Fruit fly (Drosophila melanogaster) whole organism, embryonic: ENCODE measurements around the gene p38b.
A peak's percentile ranks its signal among the peaks of the same experiment; 100 is the strongest.

Experiments
- Antp ChIP-seq: fragments of 200-800 bp; sonication (Bioruptor generic); optimal IDR thresholded peaks from 3 replicates; lab custom pipeline; 2016; ENCODE audit warnings: missing biosample characterization, missing genetic modification characterization
- Atf-2 ChIP-seq: fragments of 200-800 bp; sonication (Bioruptor generic); optimal IDR thresholded peaks from 2 replicates; lab custom pipeline; 2016; ENCODE audit warnings: missing biosample characterization, missing genetic modification characterization
- B-H2 ChIP-seq: fragments of 200-800 bp; sonication (Bioruptor generic); optimal IDR thresholded peaks from 2 replicates; lab custom pipeline; 2018; ENCODE audit warnings: missing biosample characterization, mild to moderate bottlenecking, missing genetic modification characterization
- BEAF-32 ChIP-seq: fragments of 200-800 bp; sonication (Bioruptor generic); optimal IDR thresholded peaks from 3 replicates; lab custom pipeline; 2017; ENCODE audit warnings: missing biosample characterization, missing genetic modification characterization, mild to moderate bottlenecking, moderate library complexity, missing genetic modification reagents
- CG10267 ChIP-seq: fragments of 200-800 bp; sonication (Bioruptor generic); optimal IDR thresholded peaks from 2 replicates; lab custom pipeline; 2018; ENCODE audit warnings: missing biosample characterization, mild to moderate bottlenecking, missing genetic modification characterization, moderate library complexity
- CG10979 ChIP-seq: fragments of 200-800 bp; sonication (Bioruptor generic); optimal IDR thresholded peaks from 2 replicates; lab custom pipeline; 2018; ENCODE audit warnings: missing biosample characterization, mild to moderate bottlenecking, missing genetic modification characterization, moderate library complexity
- CG12236 ChIP-seq: fragments of 200-800 bp; sonication (Bioruptor generic); optimal IDR thresholded peaks from 2 replicates; lab custom pipeline; 2016; ENCODE audit warnings: missing biosample characterization, missing genetic modification characterization
- CG12391 ChIP-seq: fragments of 200-800 bp; sonication (Bioruptor generic); optimal IDR thresholded peaks from 3 replicates; lab custom pipeline; 2018; ENCODE audit warnings: missing biosample characterization, mild to moderate bottlenecking, missing genetic modification characterization, moderate library complexity
- CG12769 ChIP-seq: fragments of 200-800 bp; sonication (Bioruptor generic); optimal IDR thresholded peaks from 2 replicates; lab custom pipeline; 2019; ENCODE audit warnings: missing biosample characterization, mild to moderate bottlenecking, missing genetic modification characterization, moderate library complexity
- CG13287 ChIP-seq: fragments of 200-800 bp; sonication (Bioruptor generic); IDR thresholded peaks from 2 replicates; pipeline ENCODE4 v1.3.6; 2022; ENCODE audit warnings: missing biosample characterization, missing genetic modification characterization; ENCODE audit not compliant: partially characterized antibody
- CG13424 ChIP-seq: fragments of 200-800 bp; sonication (Bioruptor generic); optimal IDR thresholded peaks from 2 replicates; lab custom pipeline; 2019; ENCODE audit warnings: missing biosample characterization, mild to moderate bottlenecking, missing genetic modification characterization, moderate library complexity
- CG15514 ChIP-seq: fragments of 200-800 bp; sonication (Bioruptor generic); optimal IDR thresholded peaks from 3 replicates; lab custom pipeline; 2017; ENCODE audit warnings: missing biosample characterization, missing genetic modification characterization, mild to moderate bottlenecking, moderate library complexity, missing genetic modification reagents
- CG15696 ChIP-seq: fragments of 200-800 bp; sonication (Bioruptor generic); optimal IDR thresholded peaks from 2 replicates; lab custom pipeline; 2019; ENCODE audit warnings: missing biosample characterization, mild to moderate bottlenecking, missing genetic modification characterization, moderate library complexity
- CG2116 ChIP-seq: fragments of 200-800 bp; sonication (Bioruptor generic); optimal IDR thresholded peaks from 3 replicates; lab custom pipeline; 2018; ENCODE audit warnings: missing biosample characterization, mild to moderate bottlenecking, missing genetic modification characterization
- CG3065 ChIP-seq: fragments of 200-800 bp; sonication (Bioruptor generic); optimal IDR thresholded peaks from 2 replicates; lab custom pipeline; 2016; ENCODE audit warnings: missing biosample characterization, missing genetic modification characterization
- CG33557 ChIP-seq: fragments of 200-800 bp; sonication (Bioruptor generic); optimal IDR thresholded peaks from 2 replicates; lab custom pipeline; 2019; ENCODE audit warnings: missing biosample characterization, mild to moderate bottlenecking, missing genetic modification characterization, moderate library complexity
- CG4820 ChIP-seq: fragments of 200-800 bp; sonication (Bioruptor generic); optimal IDR thresholded peaks from 3 replicates; lab custom pipeline; 2016; ENCODE audit warnings: missing biosample characterization, missing genetic modification characterization
- CG4854 ChIP-seq: fragments of 200-800 bp; sonication (Bioruptor generic); optimal IDR thresholded peaks from 2 replicates; lab custom pipeline; 2016; ENCODE audit warnings: missing biosample characterization, missing genetic modification characterization, inconsistent platforms
- CG6272 ChIP-seq: fragments of 200-800 bp; sonication (Bioruptor generic); IDR thresholded peaks from 2 replicates; pipeline ENCODE4 v1.3.6; 2022; ENCODE audit warnings: missing biosample characterization, missing genetic modification characterization
- Fer2 ChIP-seq: fragments of 200-800 bp; sonication (Bioruptor generic); optimal IDR thresholded peaks from 2 replicates; lab custom pipeline; 2018; ENCODE audit warnings: missing biosample characterization, mild to moderate bottlenecking, missing genetic modification characterization, moderate library complexity
- Hsf ChIP-seq: fragments of 200-800 bp; sonication (Bioruptor generic); optimal IDR thresholded peaks from 3 replicates; lab custom pipeline; 2016; ENCODE audit warnings: missing biosample characterization, missing genetic modification characterization
- Med ChIP-seq: fragments of 200-800 bp; sonication (Bioruptor generic); peaks from one replicate; lab custom pipeline; 2016; ENCODE audit warnings: missing biosample characterization, missing genetic modification characterization, mild to moderate bottlenecking, inconsistent platforms, moderate library complexity
- Side ChIP-seq: fragments of 200-800 bp; sonication (Bioruptor generic); optimal IDR thresholded peaks from 2 replicates; lab custom pipeline; 2016; ENCODE audit warnings: missing biosample characterization, missing genetic modification characterization
- Stat92E ChIP-seq, 3 experiments: fragments of >200 bp in 2 of 3; fragments of 200-800 bp in 1 of 3; sonication (Bioruptor generic) in 1 of 3; optimal IDR thresholded peaks; 2 replicates each; lab custom pipeline; 2017 to 2019; ENCODE audit warnings: missing biosample characterization in 3 of 3, missing genetic modification characterization in 3 of 3, mild to moderate bottlenecking in 1 of 3, moderate library complexity in 1 of 3
- TFAM ChIP-seq: fragments of 200-800 bp; sonication (Bioruptor generic); optimal IDR thresholded peaks from 2 replicates; lab custom pipeline; 2017; ENCODE audit warnings: missing biosample characterization, missing genetic modification characterization, inconsistent platforms
- Trl ChIP-seq, 3 experiments: fragments of >200 bp in 2 of 3; fragments of 200-800 bp in 1 of 3; sonication (Bioruptor generic) in 1 of 3; optimal IDR thresholded peaks; 2 replicates in 1 of 3; 3 replicates in 2 of 3; lab custom pipeline; 2016 to 2017; ENCODE audit warnings: missing biosample characterization in 1 of 3, missing genetic modification characterization in 1 of 3
- ara ChIP-seq: fragments of 200-800 bp; sonication (Bioruptor generic); IDR thresholded peaks from 2 replicates; pipeline ENCODE4 v1.3.6; 2022; ENCODE audit warnings: missing biosample characterization, missing genetic modification characterization
- ash1 ChIP-seq: fragments of 200-800 bp; sonication (Bioruptor generic); optimal IDR thresholded peaks from 2 replicates; lab custom pipeline; 2018; ENCODE audit warnings: missing biosample characterization, mild to moderate bottlenecking, missing genetic modification characterization
- bigmax ChIP-seq: fragments of 200-800 bp; sonication (Bioruptor generic); optimal IDR thresholded peaks from 2 replicates; lab custom pipeline; 2018; ENCODE audit warnings: missing biosample characterization, mild to moderate bottlenecking, missing genetic modification characterization
- caup ChIP-seq: fragments of 200-800 bp; sonication (Bioruptor generic); optimal IDR thresholded peaks from 3 replicates; lab custom pipeline; 2017; ENCODE audit warnings: missing biosample characterization, mild to moderate bottlenecking, missing genetic modification characterization, moderate library complexity; ENCODE audit not compliant: severe bottlenecking
- chinmo ChIP-seq: fragments of 200-800 bp; sonication (Bioruptor generic); IDR thresholded peaks from 4 replicates; pipeline ENCODE4 v1.3.6; 2022; ENCODE audit warnings: missing biosample characterization, missing genetic modification characterization; ENCODE audit not compliant: partially characterized antibody
- crol ChIP-seq: fragments of 200-800 bp; sonication (Bioruptor generic); IDR thresholded peaks from 2 replicates; pipeline ENCODE4 v1.3.6; 2022; ENCODE audit warnings: missing biosample characterization, missing genetic modification characterization
- cwo ChIP-seq: fragments of 200-800 bp; sonication (Bioruptor generic); optimal IDR thresholded peaks from 3 replicates; lab custom pipeline; 2017; ENCODE audit warnings: missing biosample characterization, missing genetic modification characterization, mild to moderate bottlenecking, moderate library complexity, missing genetic modification reagents
- dan ChIP-seq: fragments of 200-800 bp; sonication (Bioruptor generic); IDR thresholded peaks from 2 replicates; pipeline ENCODE4 v1.3.6; 2022; ENCODE audit warnings: missing biosample characterization, missing genetic modification characterization
- ftz-f1 ChIP-seq: fragments of 200-800 bp; sonication (Bioruptor generic); optimal IDR thresholded peaks from 2 replicates; lab custom pipeline; 2016; ENCODE audit warnings: missing biosample characterization, missing genetic modification characterization
- lab ChIP-seq: fragments of 200-800 bp; sonication (Bioruptor generic); optimal IDR thresholded peaks from 3 replicates; lab custom pipeline; 2017; ENCODE audit warnings: missing biosample characterization, missing genetic modification characterization, mild to moderate bottlenecking, moderate library complexity, missing genetic modification reagents
- lmd ChIP-seq: fragments of 200-800 bp; sonication (Bioruptor generic); IDR thresholded peaks from 2 replicates; pipeline ENCODE4 v1.3.6; 2022; ENCODE audit warnings: missing biosample characterization, missing genetic modification characterization
- mirr ChIP-seq: fragments of 200-800 bp; sonication (Bioruptor generic); optimal IDR thresholded peaks from 3 replicates; lab custom pipeline; 2018; ENCODE audit warnings: missing biosample characterization, mild to moderate bottlenecking, missing genetic modification characterization
- nmo ChIP-seq: fragments of 200-800 bp; sonication (Bioruptor generic); optimal IDR thresholded peaks from 2 replicates; lab custom pipeline; 2018; ENCODE audit warnings: missing biosample characterization, mild to moderate bottlenecking, missing genetic modification characterization, moderate library complexity
- oc ChIP-seq: fragments of 200-800 bp; sonication (Bioruptor generic); optimal IDR thresholded peaks from 2 replicates; lab custom pipeline; 2018; ENCODE audit warnings: missing biosample characterization, mild to moderate bottlenecking, missing genetic modification characterization, moderate library complexity
- peb ChIP-seq: fragments of 200-800 bp; sonication (Bioruptor generic); IDR thresholded peaks from 2 replicates; pipeline ENCODE4 v1.3.6; 2022; ENCODE audit warnings: missing biosample characterization, missing genetic modification characterization
- prd ChIP-seq, 3 experiments: fragments of >200 bp in 2 of 3; fragments of 200-800 bp in 1 of 3; sonication (Bioruptor generic) in 1 of 3; optimal IDR thresholded peaks in 2 of 3; IDR thresholded peaks in 1 of 3; 2 replicates in 2 of 3; 3 replicates in 1 of 3; pipeline versions ENCODE4 v1.3.6 to Lab custom; 2017 to 2022; ENCODE audit warnings: missing biosample characterization in 1 of 3, missing genetic modification characterization in 1 of 3
- sens ChIP-seq: fragments of 200-800 bp; sonication (Bioruptor generic); peaks from one replicate; lab custom pipeline; 2016; ENCODE audit warnings: missing biosample characterization, missing genetic modification characterization
- slbo ChIP-seq: fragments of 200-800 bp; sonication (Bioruptor generic); IDR thresholded peaks from 2 replicates; pipeline ENCODE4 v1.3.6; 2022; ENCODE audit warnings: missing biosample characterization, missing genetic modification characterization
- sug ChIP-seq: fragments of 200-800 bp; optimal IDR thresholded peaks from 2 replicates; lab custom pipeline; 2019; ENCODE audit warnings: missing biosample characterization, mild to moderate bottlenecking, missing genetic modification characterization, moderate library complexity
- tup ChIP-seq: fragments of 200-800 bp; sonication (Bioruptor generic); optimal IDR thresholded peaks from 2 replicates; lab custom pipeline; 2016; ENCODE audit warnings: missing biosample characterization, mild to moderate bottlenecking, missing genetic modification characterization, moderate library complexity
- unc-4 ChIP-seq: fragments of 200-800 bp; sonication (Bioruptor generic); IDR thresholded peaks from 2 replicates; pipeline ENCODE4 v1.3.6; 2022; ENCODE audit warnings: missing biosample characterization, missing genetic modification characterization; ENCODE audit not compliant: partially characterized antibody
- wek ChIP-seq: fragments of 200-800 bp; sonication (Bioruptor generic); optimal IDR thresholded peaks from 3 replicates; lab custom pipeline; 2018; ENCODE audit warnings: missing biosample characterization, mild to moderate bottlenecking, missing genetic modification characterization, moderate library complexity

The p38b gene

DNA sequence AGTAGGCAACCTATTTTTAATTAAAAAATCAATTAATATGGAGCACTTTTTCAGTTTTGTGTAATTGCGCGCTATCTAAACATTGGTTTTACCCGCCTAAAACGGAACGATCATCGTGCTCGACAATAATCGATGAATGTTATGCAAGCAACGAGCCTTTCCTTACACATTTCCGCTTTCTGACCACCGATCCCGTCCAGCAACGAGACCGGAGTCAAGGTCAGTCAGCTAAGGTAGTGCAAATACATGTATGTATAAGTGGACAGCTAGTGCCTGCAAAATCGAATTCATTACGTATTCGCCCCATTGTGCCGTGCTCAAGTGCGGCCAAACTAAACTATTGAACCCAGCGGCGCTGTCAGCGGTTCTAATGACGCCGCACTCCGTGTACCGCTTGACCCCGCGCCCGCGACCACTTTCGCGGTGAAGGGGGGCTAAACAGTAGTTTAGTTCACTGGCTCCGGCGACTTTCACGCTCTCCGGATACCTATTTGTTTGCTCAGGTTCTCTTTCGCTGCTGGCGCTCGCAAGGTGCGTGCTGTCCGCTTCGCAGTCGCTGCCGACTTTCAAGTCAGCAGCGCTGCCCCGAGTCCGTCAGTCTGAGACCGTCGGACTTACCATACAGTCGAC is 22.7 kb downstream of the p38b start, which contains the start of gene CAH1 (continued):
- TF ChIP-seq CG33557 (GFP tag; lab: Kevin White, UChicago) (no peak), CG6272 (no peak), Stat92E (GFP tag; optimal IDR thresholded peaks at IDR 0.05; lab: Kevin White, UChicago) (no peak), ash1 (GFP tag; lab: Kevin White, UChicago) (no peak), crol (GFP tag; lab: Robert Waterston, UW) (peak; percentile 92), Hsf (GFP tag; lab: Kevin White, UChicago) (no peak), CG15514 (peak; percentile 21), Trl (optimal IDR thresholded peaks at IDR 0.05; lab: Kevin White, UChicago) (peak in 1 of 2 experiments; percentile 37), Trl (GFP tag; optimal IDR thresholded peaks at IDR 0.05; lab: Kevin White, UChicago) (no peak), lab (peak; percentile 23), Fer2 (tag; lab: Kevin White, UChicago) (no peak), wek (GFP tag; lab: Kevin White, UChicago) (no peak), CG12236 (GFP tag; lab: Kevin White, UChicago) (no peak), peb (GFP tag; lab: Robert Waterston, UW) (no peak), Med (GFP tag; lab: Kevin White, UChicago) (peak; percentile 73), ftz-f1 (GFP tag; lab: Kevin White, UChicago) (peak; percentile 63), caup (GFP tag; lab: Kevin White, UChicago) (no peak), sug (tag; lab: Kevin White, UChicago) (peak; percentile 47), unc-4 (GFP tag; lab: Robert Waterston, UW) (no peak), ara (GFP tag; lab: Robert Waterston, UW) (no peak), chinmo (GFP tag; lab: Robert Waterston, UW) (peak; percentile 93), CG4820 (no peak), CG3065 (GFP tag; lab: Kevin White, UChicago) (no peak), cwo (GFP tag; lab: Kevin White, UChicago) (no peak), TFAM (GFP tag; lab: Kevin White, UChicago) (no peak), CG12769 (tag; lab: Kevin White, UChicago) (peak; percentile 83), CG4854 (GFP tag; lab: Kevin White, UChicago) (no peak), CG13424 (tag; lab: Kevin White, UChicago) (no peak), slbo (GFP tag; lab: Robert Waterston, UW) (0 out of 2 replicates have a peak, but pooled peaks have one; percentile 5), nmo (GFP tag; lab: Kevin White, UChicago) (no peak), Atf-2 (no peak), Antp (GFP tag; lab: Kevin White, UChicago) (no peak), CG10267 (tag; lab: Kevin White, UChicago) (no peak), BEAF-32 (no peak), CG15696 (tag; lab: Kevin White, UChicago) (no peak), sens (GFP tag; lab: Kevin White, UChicago) (peak; percentile 47), prd (optimal IDR thresholded peaks at IDR 0.05; lab: Kevin White, UChicago) (no peak), prd (GFP tag; IDR thresholded peaks at IDR 0.05; lab: Robert Waterston, UW) (no peak), tup (no peak), mirr (GFP tag; lab: Kevin White, UChicago) (no peak), B-H2 (GFP tag; lab: Kevin White, UChicago) (no peak), CG13287 (GFP tag; lab: Robert Waterston, UW) (peak; percentile 44), dan (GFP tag; lab: Robert Waterston, UW) (no peak), Side (no peak), CG12391 (tag; lab: Kevin White, UChicago) (no peak), CG10979 (tag; lab: Kevin White, UChicago) (no peak), bigmax (GFP tag; lab: Kevin White, UChicago) (no peak), oc (no peak), lmd (GFP tag; lab: Robert Waterston, UW) (no peak), CG2116 (GFP tag; lab: Kevin White, UChicago) (no peak)
